Worm (Caenorhabditis elegans) whole organism, L2 larva: ENCODE data around the gene srh-177.

ENCODE experiments used
- F13H6.1 ChIP-seq: sonication (generic microtip); optimal IDR thresholded peaks from 2 replicates; lab custom pipeline; 2016; ENCODE audit warnings: missing genetic modification characterization, missing compliant biosample characterization
- lin-13 ChIP-seq: fragments of 150-350 bp; optimal IDR thresholded peaks from 2 replicates; lab custom pipeline; 2014; ENCODE audit warnings: missing biosample characterization, missing genetic modification reagents, missing genetic modification characterization
- mab-5 ChIP-seq: fragments of 150-350 bp; optimal IDR thresholded peaks from 2 replicates; lab custom pipeline; 2014; ENCODE audit warnings: missing biosample characterization, missing genetic modification characterization
- mdl-1 ChIP-seq, 2 experiments: fragments of 150-350 bp in 1 of 2; sonication (generic microtip) in 1 of 2; optimal IDR thresholded peaks; 2 replicates each; lab custom pipeline; 2017; ENCODE audit warnings: missing biosample characterization in 2 of 2, missing genetic modification characterization in 2 of 2
- sma-3 ChIP-seq: sonication (generic microtip); optimal IDR thresholded peaks from 2 replicates; lab custom pipeline; 2016; ENCODE audit warnings: missing genetic modification reagents, missing genetic modification characterization, missing compliant biosample characterization
- snpc-4 ChIP-seq: fragments of 150-350 bp; optimal IDR thresholded peaks from 2 replicates; lab custom pipeline; 2014; ENCODE audit warnings: missing biosample characterization, missing genetic modification characterization

DNA sequence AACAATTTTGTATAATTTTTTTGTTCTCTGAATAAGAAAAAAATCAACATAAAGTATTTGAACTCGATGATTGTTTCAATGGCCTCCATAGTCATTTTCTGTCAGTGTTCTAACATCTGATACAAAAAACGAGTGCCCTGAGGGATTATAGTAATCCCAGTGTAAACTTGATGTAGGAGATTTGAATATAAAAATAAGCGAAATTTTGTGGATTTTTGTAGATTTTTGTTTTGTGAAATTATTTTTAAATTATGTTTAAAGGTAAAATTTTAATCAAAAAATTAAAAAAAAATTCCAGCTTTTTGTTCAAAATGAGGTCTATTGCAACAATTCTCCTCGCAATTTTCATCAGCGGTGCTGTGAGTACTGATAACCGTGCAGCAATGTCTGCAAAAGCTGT, 43.6 kb downstream of the srh-177 start, which contains the start of gene Y38H6A.1:
- TF ChIP-seq snpc-4 (no peak), F13H6.1 (tag; lab: Kevin White, UChicago) (no peak), mab-5 (tag; lab: Kevin White, UChicago) (no peak), mdl-1 (tag; optimal IDR thresholded peaks at IDR 0.05; lab: Kevin White, UChicago) (no peak), sma-3 (GFP tag; lab: Kevin White, UChicago) (no peak), lin-13 (GFP tag; lab: Kevin White, UChicago) (no peak)
